Worm (Caenorhabditis elegans) whole organism, midembryonic: ENCODE results near the gene nas-33.

ENCODE experiments used
- klf-2 ChIP-seq: fragments of 200-800 bp; sonication (Bioruptor generic); conservative IDR thresholded peaks from 2 replicates; pipeline ENCODE4 v1.3.6; 2022; ENCODE audit warnings: missing genetic modification reagents, missing genetic modification characterization, missing compliant biosample characterization
- med-1 ChIP-seq: sonication (generic microtip); optimal IDR thresholded peaks from 2 replicates; lab custom pipeline; 2017; ENCODE audit warnings: missing genetic modification characterization, mild to moderate bottlenecking, missing compliant biosample characterization, antibody characterized with exemption, missing genetic modification reagents; ENCODE audit not compliant: insufficient read depth
- ref-1 ChIP-seq: fragments of 200-800 bp; sonication (Bioruptor generic); conservative IDR thresholded peaks from 2 replicates; pipeline ENCODE4 v1.3.6; 2022; ENCODE audit warnings: missing genetic modification reagents, missing genetic modification characterization, missing compliant biosample characterization
- tab-1 ChIP-seq: fragments of 200-800 bp; sonication (Bioruptor generic); IDR thresholded peaks from 2 replicates; pipeline ENCODE4 v1.3.6; 2022; ENCODE audit warnings: missing genetic modification characterization, missing compliant biosample characterization
- ztf-23 ChIP-seq: fragments of 200-800 bp; sonication (Bioruptor generic); IDR thresholded peaks from 2 replicates; pipeline ENCODE4 v1.3.6; 2022; ENCODE audit warnings: missing genetic modification reagents, missing genetic modification characterization, missing compliant biosample characterization
- ztf-29 ChIP-seq: fragments of 200-800 bp; sonication (Bioruptor generic); IDR thresholded peaks from 2 replicates; pipeline ENCODE4 v1.3.6; 2022; ENCODE audit warnings: missing genetic modification reagents, missing genetic modification characterization, missing compliant biosample characterization

DNA sequence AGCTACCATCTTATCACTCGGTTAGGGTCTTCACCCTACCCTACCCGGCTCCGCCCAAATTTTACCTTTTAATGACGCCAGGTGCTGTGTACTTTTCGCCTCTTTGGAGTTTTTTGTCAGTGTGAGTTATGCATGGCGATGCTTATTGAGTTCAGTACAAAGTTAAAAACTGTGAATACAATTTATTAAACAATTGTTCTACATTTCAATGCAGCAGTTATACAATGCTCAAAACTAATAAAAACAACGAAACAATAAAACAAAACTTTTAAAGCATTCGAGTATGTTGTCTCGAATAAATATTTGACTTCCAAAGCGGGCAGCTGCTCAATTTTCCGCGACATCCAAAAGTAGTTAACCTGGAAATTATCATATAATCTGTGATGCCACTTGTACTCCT is 24.5 kb downstream of the nas-33 start, which contains the start of gene ctsa-2:
- TF ChIP-seq ztf-23 (GFP tag; lab: Robert Waterston, UW), result no peak
- TF ChIP-seq klf-2 (GFP tag; lab: Robert Waterston, UW), result no peak
- no peak for TF ChIP-seq med-1 (GFP tag; lab: Kevin White, UChicago)
- no peak for TF ChIP-seq ref-1 (GFP tag; lab: Robert Waterston, UW)
- TF ChIP-seq tab-1 (GFP tag; lab: Robert Waterston, UW), result no peak
- TF ChIP-seq ztf-29 (GFP tag; lab: Robert Waterston, UW), result no peak
